Worm (Caenorhabditis elegans): Measurements from ENCODE around the gene T04C12.1.
A peak's percentile ranks its signal among the peaks of the same experiment; 100 is the strongest.

Gene T04C12.1

ce11 chrV:11071453-11071852, 12.4 kb upstream of the T04C12.1 start:
- TF ChIP-seq F10E7.11 (tag; optimal IDR thresholded peaks at IDR 0.05) (no peak), mes-4 (tag; optimal IDR thresholded peaks at IDR 0.05) (no peak), ekl-4 (GFP tag; IDR thresholded peaks at IDR 0.05) (peak; percentile 45; the same call in 1 of the 2 replicates), Y53G8AR.9 (GFP tag; conservative IDR thresholded peaks at IDR 0.05) (0 out of 2 replicates have a peak, but pooled peaks have one; percentile 22)

- peak; percentile 77 for TF ChIP-seq nhr-80 (tag; optimal IDR thresholded peaks at IDR 0.05)
- TF ChIP-seq lin-54 (GFP tag; optimal IDR thresholded peaks at IDR 0.05), result no peak
- no peak for TF ChIP-seq mel-28 (tag; optimal IDR thresholded peaks at IDR 0.05; ENCODE audit: borderline replicate concordance)
- no peak for TF ChIP-seq ztf-18 (tag; optimal IDR thresholded peaks at IDR 0.05)
- no peak for TF ChIP-seq C06A6.2 (GFP tag; conservative IDR thresholded peaks at IDR 0.05)
Observed at ce11 chrV:11070388-11070787, 11.3 kb upstream of the T04C12.1 start.

ce11 chrV:11069277-11069676, 10.2 kb upstream of the T04C12.1 start, which contains the start of gene T04C12.8:
Gene T04C12.8 (minus strand): TSS chrV:11069358.
- peak; percentile 9 for TF ChIP-seq tbp1 (GFP tag; optimal IDR thresholded peaks at IDR 0.05)
- TF ChIP-seq nfyb-1 (GFP tag; IDR thresholded peaks at IDR 0.05), result no peak
- TF ChIP-seq B0336.3 (GFP tag; IDR thresholded peaks at IDR 0.05), result 0 out of 2 replicates have a peak, but pooled peaks have one; percentile 24
- no peak for TF ChIP-seq egl-44 (GFP tag; IDR thresholded peaks at IDR 0.05)
- TF ChIP-seq attf-3 (GFP tag; conservative IDR thresholded peaks at IDR 0.05), result no peak
- TF ChIP-seq mcd-1 (GFP tag; IDR thresholded peaks at IDR 0.05), result no peak
- TF ChIP-seq Y53G8AR.9 (GFP tag; conservative IDR thresholded peaks at IDR 0.05), result no peak
- no peak for TF ChIP-seq nhr-90 (tag; optimal IDR thresholded peaks at IDR 0.05)
- no peak for TF ChIP-seq F33H1.4 (GFP tag; IDR thresholded peaks at IDR 0.05)
- TF ChIP-seq snpc-3.4 (tag; optimal IDR thresholded peaks at IDR 0.05), result no peak
- TF ChIP-seq snpc-4 (GFP tag; optimal IDR thresholded peaks at IDR 0.05), result no peak
- TF ChIP-seq snpc-4 (tag; optimal IDR thresholded peaks at IDR 0.05), result peak in 1 of 4 experiments; percentile 14
- peak; percentile 84 for TF ChIP-seq ztf-22 (GFP tag; optimal IDR thresholded peaks at IDR 0.05)
- TF ChIP-seq atf-7 (tag; optimal IDR thresholded peaks at IDR 0.05), result peak; percentile 79
- no peak for TF ChIP-seq ztf-26 (tag; optimal IDR thresholded peaks at IDR 0.05)
- no peak for TF ChIP-seq K12H6.12 (tag; optimal IDR thresholded peaks at IDR 0.05)
- no peak for TF ChIP-seq ztf-3 (GFP tag; optimal IDR thresholded peaks at IDR 0.05)
- no peak for TF ChIP-seq pbrm-1 (GFP tag; IDR thresholded peaks at IDR 0.05)
- TF ChIP-seq ets-4 (GFP tag; optimal IDR thresholded peaks at IDR 0.05), result peak; percentile 2
- no peak for TF ChIP-seq hrde-1 (tag; optimal IDR thresholded peaks at IDR 0.05; ENCODE audit: borderline replicate concordance)
- peak; percentile 88 for TF ChIP-seq unc-62 (GFP tag; optimal IDR thresholded peaks at IDR 0.05)
- TF ChIP-seq dox-1 (GFP tag; IDR thresholded peaks at IDR 0.05), result no peak; the same call in 1 of the 2 replicates
- TF ChIP-seq C17E4.6 (GFP tag; IDR thresholded peaks at IDR 0.05), result no peak
- no peak for TF ChIP-seq lsl-1 (GFP tag; optimal IDR thresholded peaks at IDR 0.05)
- no peak for TF ChIP-seq rcor-1 (GFP tag; IDR thresholded peaks at IDR 0.05)
- peak; percentile 95 for TF ChIP-seq nhr-80 (tag; optimal IDR thresholded peaks at IDR 0.05)
- no peak for TF ChIP-seq madf-6 (GFP tag; IDR thresholded peaks at IDR 0.05)
- no peak for TF ChIP-seq sdz-38 (tag; optimal IDR thresholded peaks at IDR 0.05)
- TF ChIP-seq somi-1 (GFP tag; optimal IDR thresholded peaks at IDR 0.05), result no peak
- TF ChIP-seq ztf-25 (GFP tag; IDR thresholded peaks at IDR 0.05), result no peak
- TF ChIP-seq akir-1 (GFP tag; optimal IDR thresholded peaks at IDR 0.05), result no peak
- TF ChIP-seq mel-28 (tag; optimal IDR thresholded peaks at IDR 0.05; ENCODE audit: borderline replicate concordance), result no peak
- peak; percentile 34 for TF ChIP-seq lin-40 (tag; optimal IDR thresholded peaks at IDR 0.05)
- no peak for TF ChIP-seq madf-3 (GFP tag; IDR thresholded peaks at IDR 0.05)
- no peak for TF ChIP-seq athp-1 (tag; optimal IDR thresholded peaks at IDR 0.05)
- no peak for TF ChIP-seq ztf-28 (GFP tag; IDR thresholded peaks at IDR 0.05)
- no peak for TF ChIP-seq die-1 (tag; optimal IDR thresholded peaks at IDR 0.05)
- no peak for TF ChIP-seq F39B2.1 (GFP tag; IDR thresholded peaks at IDR 0.05)
- no peak for TF ChIP-seq gei-17 (GFP tag; optimal IDR thresholded peaks at IDR 0.05)
- no peak for TF ChIP-seq lir-1 (GFP tag; conservative IDR thresholded peaks at IDR 0.05)

Data from whole organism, young adult.